Worm (Caenorhabditis elegans): ENCODE data around the gene F28C6.5.

F28C6.5 gene

DNA sequence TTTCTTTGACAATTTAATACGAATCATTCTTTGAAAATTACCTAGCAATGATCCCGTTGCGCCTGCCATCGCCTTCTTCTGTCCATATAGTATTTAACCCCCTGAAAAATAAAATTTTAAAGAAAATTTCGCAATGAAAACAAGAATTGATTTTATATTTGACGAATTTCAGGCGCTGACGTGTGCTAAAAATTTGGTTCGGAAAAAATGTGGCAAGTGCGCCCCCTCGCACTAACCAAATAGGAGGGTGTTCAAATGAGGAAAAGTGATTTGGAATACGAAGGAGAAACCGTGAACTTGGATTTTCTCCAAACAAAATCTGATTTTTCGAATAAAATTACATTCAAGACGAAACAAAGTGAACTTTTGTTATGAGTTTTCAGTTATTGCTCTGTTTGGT, 33.3 kb upstream of the F28C6.5 start, which contains the start of gene stc-1:
Gene stc-1, minus strand, starts transcription at position 101 of the 400 bp plus-strand sequence.
- TF ChIP-seq F13C5.2 (tag; optimal IDR thresholded peaks at IDR 0.05) (no peak), ets-7 (tag; optimal IDR thresholded peaks at IDR 0.05) (no peak), tbx-11 (GFP tag; IDR thresholded peaks at IDR 0.05) (no peak), pes-1 (GFP tag; IDR thresholded peaks at IDR 0.05) (no peak), B0310.2 (tag; optimal IDR thresholded peaks at IDR 0.05) (no peak), hmbx-1 (tag; optimal IDR thresholded peaks at IDR 0.05) (no peak), hmg-4 (GFP tag; optimal IDR thresholded peaks at IDR 0.05) (no peak), tbx-37 (GFP tag; conservative IDR thresholded peaks at IDR 0.05) (no peak), hnd-1 (tag; optimal IDR thresholded peaks at IDR 0.05) (no peak), flt-1 (GFP tag; IDR thresholded peaks at IDR 0.05) (no peak), ceh-36 (tag; optimal IDR thresholded peaks at IDR 0.05) (no peak)

DNA sequence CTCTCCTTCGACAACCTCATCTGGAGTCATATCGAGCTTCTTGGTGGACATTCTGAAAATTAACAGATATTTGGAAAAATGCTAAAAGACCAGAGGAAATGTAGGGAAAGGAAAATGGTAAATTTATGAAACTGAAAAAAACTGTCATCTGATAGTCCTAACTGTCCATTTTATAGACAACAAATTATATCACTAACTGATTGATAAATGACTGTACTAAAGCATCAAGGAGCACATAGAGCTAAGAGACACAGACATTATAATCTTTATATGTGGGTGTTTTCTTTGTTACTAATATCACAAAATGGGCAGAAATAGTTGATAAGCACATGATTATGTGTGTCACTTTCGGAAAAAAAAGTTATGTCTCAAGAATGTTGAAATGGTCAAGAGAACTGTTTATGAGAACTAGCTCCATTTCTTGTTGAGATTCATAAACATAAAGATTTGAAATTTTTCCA, 32.5 kb upstream of the F28C6.5 start, which contains the start of gene F54C9.3:
Gene F54C9.3, minus strand, starts transcription at position 51 of the 461 bp plus-strand sequence.
- TF ChIP-seq ama-1 (optimal IDR thresholded peaks at IDR 0.05) (no peak), tbx-11 (GFP tag; IDR thresholded peaks at IDR 0.05) (no peak), ets-7 (tag; optimal IDR thresholded peaks at IDR 0.05) (no peak), scrt-1 (GFP tag; IDR thresholded peaks at IDR 0.05) (no peak), pes-1 (GFP tag; IDR thresholded peaks at IDR 0.05) (no peak), hmbx-1 (tag; optimal IDR thresholded peaks at IDR 0.05) (no peak), hmg-4 (GFP tag; optimal IDR thresholded peaks at IDR 0.05) (no peak), ceh-13 (GFP tag; optimal IDR thresholded peaks at IDR 0.05) (no peak), hnd-1 (tag; optimal IDR thresholded peaks at IDR 0.05) (no peak), F13C5.2 (tag; optimal IDR thresholded peaks at IDR 0.05) (no peak), sea-1 (GFP tag; conservative IDR thresholded peaks at IDR 0.05) (no peak), tra-4 (tag; optimal IDR thresholded peaks at IDR 0.05) (no peak), aly-1 (tag; optimal IDR thresholded peaks at IDR 0.05) (no peak), B0310.2 (tag; optimal IDR thresholded peaks at IDR 0.05) (no peak), ceh-36 (tag; optimal IDR thresholded peaks at IDR 0.05) (no peak), flt-1 (GFP tag; IDR thresholded peaks at IDR 0.05) (no peak), tbx-37 (GFP tag; conservative IDR thresholded peaks at IDR 0.05) (no peak)

DNA sequence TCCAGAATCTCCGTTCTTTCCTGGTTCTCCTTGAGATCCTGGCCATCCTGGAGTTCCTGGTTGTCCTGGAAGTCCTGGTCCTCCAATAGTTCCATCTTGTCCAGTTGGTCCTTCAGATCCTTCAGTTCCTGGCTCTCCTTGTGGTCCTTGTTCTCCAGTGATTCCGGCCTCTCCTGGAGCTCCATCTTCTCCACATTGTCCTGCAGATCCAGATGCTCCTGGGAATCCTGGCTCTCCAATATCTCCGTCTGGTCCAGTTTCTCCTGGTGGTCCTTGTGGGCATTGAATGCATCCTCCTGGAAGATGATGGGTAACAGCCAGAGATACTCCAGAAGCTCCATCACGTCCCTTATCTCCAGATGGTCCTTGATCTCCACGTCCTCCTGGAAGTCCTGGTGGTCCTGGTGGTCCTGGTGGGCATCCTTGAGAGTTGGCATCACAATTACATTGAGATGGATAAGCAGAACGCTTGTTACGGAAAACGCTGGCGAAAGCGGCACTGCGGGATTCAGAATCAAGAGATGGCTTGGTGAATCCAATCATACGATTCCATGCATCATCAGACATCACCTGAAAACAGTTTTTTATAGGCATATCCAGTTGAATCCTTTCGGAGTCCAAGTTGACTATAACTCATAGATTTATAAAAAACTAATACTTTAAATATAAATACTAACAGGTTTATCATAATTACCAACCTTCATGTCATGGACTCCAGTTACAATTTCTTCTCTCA, 30.9 kb upstream of the F28C6.5 start:
- no peak for TF ChIP-seq hmg-4 (GFP tag; optimal IDR thresholded peaks at IDR 0.05)
- TF ChIP-seq tbx-11 (GFP tag; IDR thresholded peaks at IDR 0.05) = no peak
- TF ChIP-seq sea-1 (GFP tag; conservative IDR thresholded peaks at IDR 0.05) = 0 out of 2 replicates have a peak, but pooled peaks have one; percentile 30
- TF ChIP-seq F13C5.2 (tag; optimal IDR thresholded peaks at IDR 0.05) = no peak

ce11 chrII:8569038-8569977, 30.0 kb upstream of the F28C6.5 start, which contains the start of the genes col-38 and rpl-5:
TSS of gene col-38 (minus strand) at chrII:8569088.
TSS of gene rpl-5 (plus strand) at chrII:8569927.
- peak; percentile 39 for TF ChIP-seq hmg-4 (GFP tag; optimal IDR thresholded peaks at IDR 0.05)
- no peak for TF ChIP-seq scrt-1 (GFP tag; IDR thresholded peaks at IDR 0.05)
- TF ChIP-seq tra-4 (tag; optimal IDR thresholded peaks at IDR 0.05) = no peak
- no peak for TF ChIP-seq tbx-11 (GFP tag; IDR thresholded peaks at IDR 0.05)
- TF ChIP-seq ceh-36 (tag; optimal IDR thresholded peaks at IDR 0.05) = no peak
- no peak for TF ChIP-seq hmbx-1 (tag; optimal IDR thresholded peaks at IDR 0.05)
- no peak for TF ChIP-seq aly-1 (tag; optimal IDR thresholded peaks at IDR 0.05)
- TF ChIP-seq flt-1 (GFP tag; IDR thresholded peaks at IDR 0.05) = peak; percentile 38; the same call in 1 of the 2 replicates
- no peak for TF ChIP-seq sea-1 (GFP tag; conservative IDR thresholded peaks at IDR 0.05)
- TF ChIP-seq ets-7 (tag; optimal IDR thresholded peaks at IDR 0.05) = no peak
- TF ChIP-seq F13C5.2 (tag; optimal IDR thresholded peaks at IDR 0.05) = peak; percentile 73
- TF ChIP-seq hnd-1 (tag; optimal IDR thresholded peaks at IDR 0.05) = no peak
- no peak for TF ChIP-seq B0310.2 (tag; optimal IDR thresholded peaks at IDR 0.05)

DNA sequence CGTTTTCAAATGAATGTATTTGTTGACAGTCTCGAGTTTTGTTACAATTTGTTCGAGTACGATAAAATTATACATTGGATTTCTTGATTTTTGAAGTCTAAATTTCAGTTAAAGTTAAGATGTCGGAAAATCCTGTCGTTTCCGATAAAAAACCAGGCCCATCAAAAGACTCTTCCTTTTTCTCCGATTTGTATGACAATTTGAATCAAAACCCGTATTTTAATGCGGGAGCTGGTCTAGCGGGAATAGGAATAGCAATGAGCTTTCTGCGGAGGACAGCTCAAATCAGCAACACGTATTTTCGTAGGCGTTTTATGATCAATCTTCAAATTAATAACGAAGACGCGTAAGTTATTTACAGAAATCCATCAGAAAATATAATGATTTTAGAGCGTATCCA, 28.3 kb upstream of the F28C6.5 start, which contains the start of gene bcs-1:
Gene bcs-1, plus strand, starts transcription at position 109 of the 400 bp plus-strand sequence.
- TF ChIP-seq flt-1 (GFP tag; IDR thresholded peaks at IDR 0.05) (no peak), aly-1 (tag; optimal IDR thresholded peaks at IDR 0.05) (no peak), tbx-11 (GFP tag; IDR thresholded peaks at IDR 0.05) (no peak), sea-1 (GFP tag; conservative IDR thresholded peaks at IDR 0.05) (no peak), pes-1 (GFP tag; IDR thresholded peaks at IDR 0.05) (no peak), tbx-37 (GFP tag; conservative IDR thresholded peaks at IDR 0.05) (no peak), ets-7 (tag; optimal IDR thresholded peaks at IDR 0.05) (no peak), ceh-13 (GFP tag; optimal IDR thresholded peaks at IDR 0.05) (no peak), hnd-1 (tag; optimal IDR thresholded peaks at IDR 0.05) (no peak), ama-1 (optimal IDR thresholded peaks at IDR 0.05) (no peak), hmbx-1 (tag; optimal IDR thresholded peaks at IDR 0.05) (no peak)

ce11 chrII:8573044-8573443, 26.3 kb upstream of the F28C6.5 start, which contains the start of gene F54C9.7:
TSS of gene F54C9.7 (plus strand) at chrII:8573344.
- no peak for TF ChIP-seq hnd-1 (tag; optimal IDR thresholded peaks at IDR 0.05)
- TF ChIP-seq tbx-37 (GFP tag; conservative IDR thresholded peaks at IDR 0.05) = no peak
- no peak for TF ChIP-seq flt-1 (GFP tag; IDR thresholded peaks at IDR 0.05)
- TF ChIP-seq pes-1 (GFP tag; IDR thresholded peaks at IDR 0.05) = no peak
- no peak for TF ChIP-seq hmg-4 (GFP tag; optimal IDR thresholded peaks at IDR 0.05)
- TF ChIP-seq ceh-36 (tag; optimal IDR thresholded peaks at IDR 0.05) = no peak
- TF ChIP-seq tbx-11 (GFP tag; IDR thresholded peaks at IDR 0.05) = no peak
- TF ChIP-seq tra-4 (tag; optimal IDR thresholded peaks at IDR 0.05) = no peak
- TF ChIP-seq ceh-13 (GFP tag; optimal IDR thresholded peaks at IDR 0.05) = no peak
- no peak for TF ChIP-seq hmbx-1 (tag; optimal IDR thresholded peaks at IDR 0.05)
- TF ChIP-seq sea-1 (GFP tag; conservative IDR thresholded peaks at IDR 0.05) = no peak
- TF ChIP-seq scrt-1 (GFP tag; IDR thresholded peaks at IDR 0.05) = no peak
- no peak for TF ChIP-seq B0310.2 (tag; optimal IDR thresholded peaks at IDR 0.05)
- no peak for TF ChIP-seq ets-7 (tag; optimal IDR thresholded peaks at IDR 0.05)
- TF ChIP-seq F13C5.2 (tag; optimal IDR thresholded peaks at IDR 0.05) = no peak
- no peak for TF ChIP-seq ama-1 (optimal IDR thresholded peaks at IDR 0.05)
- TF ChIP-seq aly-1 (tag; optimal IDR thresholded peaks at IDR 0.05) = no peak
